In the genomic region with DNA sequence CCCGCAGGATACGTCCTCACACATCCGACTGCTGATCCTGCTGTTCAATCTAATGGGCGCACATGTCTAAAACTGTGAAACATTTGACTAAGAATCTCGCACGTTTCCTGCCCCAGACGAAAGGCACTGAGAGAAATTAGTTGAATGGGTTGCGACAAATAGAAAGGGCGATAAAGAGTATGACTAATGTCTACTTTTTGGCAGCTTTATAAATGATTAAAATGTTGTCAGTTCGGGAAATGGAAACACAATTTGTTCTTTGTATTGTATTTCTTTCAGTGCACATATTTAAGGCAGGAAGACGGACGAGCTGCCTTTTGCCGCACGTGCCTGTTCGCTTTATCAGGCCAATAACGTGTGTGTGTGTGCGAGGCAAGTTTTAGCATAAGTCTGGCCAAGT, we compare ENCODE assay signal across 3 fruit fly cellular contexts.
A peak's percentile ranks its signal among the peaks of the same experiment; 100 is the strongest.
TF ChIP-seq lines count a peak whose summit lies in the region.

No protein-coding gene starts in this region.

- TF ChIP-seq CTCF in whole organism, embryonic (GFP tag; optimal IDR thresholded peaks at IDR 0.05; lab: Kevin White, UChicago) = no peak

TF ChIP-seq in whole organism, embryonic, 481 proteins besides CTCF, POLR2A, EP300 and RAD21 (continues in another document):
- peak; percentile 54 for TF ChIP-seq CG11504 (tag; optimal IDR thresholded peaks at IDR 0.05; lab: Kevin White, UChicago)
- 0 out of 3 replicates have a peak, but pooled peaks have one; percentile 20 for TF ChIP-seq ken (GFP tag; IDR thresholded peaks at IDR 0.05; lab: Robert Waterston, UW)
- peak; percentile 19 for TF ChIP-seq CG30403 (GFP tag; optimal IDR thresholded peaks at IDR 0.05; lab: Kevin White, UChicago)
- no peak for TF ChIP-seq Hand (GFP tag; optimal IDR thresholded peaks at IDR 0.05; lab: Kevin White, UChicago)
- TF ChIP-seq CG16813 (GFP tag; IDR thresholded peaks at IDR 0.05; lab: Robert Waterston, UW; ENCODE audit: partially characterized antibody) = no peak
- TF ChIP-seq Ptx1 (GFP tag; IDR thresholded peaks at IDR 0.05; lab: Robert Waterston, UW) = peak; percentile 28; the same call in 1 of the 2 replicates
- TF ChIP-seq zf30C (GFP tag; optimal IDR thresholded peaks at IDR 0.05; lab: Kevin White, UChicago) = no peak
- peak; percentile 40; the same call in 1 of the 3 replicates for TF ChIP-seq row (GFP tag; IDR thresholded peaks at IDR 0.05; lab: Robert Waterston, UW)
- TF ChIP-seq Antp (GFP tag; optimal IDR thresholded peaks at IDR 0.05; lab: Kevin White, UChicago) = peak; percentile 41
- TF ChIP-seq caup (GFP tag; optimal IDR thresholded peaks at IDR 0.05; lab: Kevin White, UChicago; ENCODE audit: severe bottlenecking) = peak; percentile 23
- TF ChIP-seq scrt (GFP tag; optimal IDR thresholded peaks at IDR 0.05; lab: Kevin White, UChicago) = peak; percentile 8
- peak; percentile 74 for TF ChIP-seq Ets65A (GFP tag; lab: Kevin White, UChicago)
- TF ChIP-seq CG6813 (GFP tag; optimal IDR thresholded peaks at IDR 0.05; lab: Kevin White, UChicago) = peak; percentile 10
- 0 out of 2 replicates have a peak, but pooled peaks have one; percentile 18 for TF ChIP-seq CG17328 (GFP tag; IDR thresholded peaks at IDR 0.05; lab: Robert Waterston, UW)
- 0 out of 2 replicates have a peak, but pooled peaks have one; percentile 18 for TF ChIP-seq sens-2 (GFP tag; IDR thresholded peaks at IDR 0.05; lab: Robert Waterston, UW)
- TF ChIP-seq CG12769 (tag; optimal IDR thresholded peaks at IDR 0.05; lab: Kevin White, UChicago) = peak; percentile 56
- peak; percentile 10 for TF ChIP-seq tin (GFP tag; optimal IDR thresholded peaks at IDR 0.05; lab: Kevin White, UChicago)
- TF ChIP-seq fd96Cb (tag; optimal IDR thresholded peaks at IDR 0.05; lab: Kevin White, UChicago) = peak; percentile 13
- TF ChIP-seq zen (tag; optimal IDR thresholded peaks at IDR 0.05; lab: Kevin White, UChicago) = no peak
- no peak for TF ChIP-seq CG6254 (GFP tag; optimal IDR thresholded peaks at IDR 0.05; lab: Kevin White, UChicago)
- 0 out of 2 replicates have a peak, but pooled peaks have one; percentile 38 for TF ChIP-seq CG14014 (GFP tag; IDR thresholded peaks at IDR 0.05; lab: Robert Waterston, UW)
- peak; percentile 52 for TF ChIP-seq CG7839 (tag; optimal IDR thresholded peaks at IDR 0.05; lab: Kevin White, UChicago)
- TF ChIP-seq her (GFP tag; optimal IDR thresholded peaks at IDR 0.05; lab: Kevin White, UChicago) = no peak
- peak; percentile 34; the same call in 1 of the 2 replicates for TF ChIP-seq HLH3B (GFP tag; IDR thresholded peaks at IDR 0.05; lab: Robert Waterston, UW)
- TF ChIP-seq Xbp1 (GFP tag; optimal IDR thresholded peaks at IDR 0.05; lab: Kevin White, UChicago) = peak; percentile 32
- TF ChIP-seq CG9817 (tag; optimal IDR thresholded peaks at IDR 0.05; lab: Kevin White, UChicago) = peak; percentile 31
- TF ChIP-seq Hmr (GFP tag; optimal IDR thresholded peaks at IDR 0.05; lab: Kevin White, UChicago) = peak; percentile 19

TF ChIP-seq in whole organism, prepupa, 60 proteins besides CTCF, POLR2A, EP300 and RAD21:
- TF ChIP-seq CG3919 (GFP tag; optimal IDR thresholded peaks at IDR 0.05; lab: Kevin White, UChicago) (peak; percentile 2), Hr38 (GFP tag; optimal IDR thresholded peaks at IDR 0.05; lab: Kevin White, UChicago) (no peak), pdm3 (GFP tag; optimal IDR thresholded peaks at IDR 0.05; lab: Kevin White, UChicago) (no peak), eg (GFP tag; IDR thresholded peaks at IDR 0.05; lab: Robert Waterston, UW) (no peak), Blimp-1 (GFP tag; optimal IDR thresholded peaks at IDR 0.05; lab: Kevin White, UChicago) (no peak), Eip78C (GFP tag; lab: Kevin White, UChicago) (peak; percentile 32), CG10631 (GFP tag; optimal IDR thresholded peaks at IDR 0.05; lab: Kevin White, UChicago) (no peak), CG6163 (GFP tag; IDR thresholded peaks at IDR 0.05; lab: Robert Waterston, UW) (peak; percentile 38; the same call in 2 of the 3 replicates), Hr4 (GFP tag; optimal IDR thresholded peaks at IDR 0.05; lab: Kevin White, UChicago) (peak; percentile 1), CG8632 (GFP tag; optimal IDR thresholded peaks at IDR 0.05; lab: Kevin White, UChicago) (no peak), Sox14 (GFP tag; optimal IDR thresholded peaks at IDR 0.05; lab: Kevin White, UChicago) (no peak), fd59A (GFP tag; optimal IDR thresholded peaks at IDR 0.05; lab: Kevin White, UChicago) (no peak), CG31627 (GFP tag; optimal IDR thresholded peaks at IDR 0.05; lab: Kevin White, UChicago) (no peak), salr (GFP tag; optimal IDR thresholded peaks at IDR 0.05; lab: Kevin White, UChicago) (no peak), CG32006 (GFP tag; optimal IDR thresholded peaks at IDR 0.05; lab: Kevin White, UChicago) (peak; percentile 20), CG10669 (GFP tag; optimal IDR thresholded peaks at IDR 0.05; lab: Kevin White, UChicago) (peak; percentile 8)

TF ChIP-seq in whole organism, pupa, 21 proteins besides CTCF, POLR2A, EP300 and RAD21:
- peak; percentile 24 for TF ChIP-seq CG14655 (GFP tag; optimal IDR thresholded peaks at IDR 0.05; lab: Kevin White, UChicago)
- no peak for TF ChIP-seq fd96Ca (GFP tag; IDR thresholded peaks at IDR 0.05; lab: Robert Waterston, UW)
- peak; percentile 16 for TF ChIP-seq CG8159 (tag; optimal IDR thresholded peaks at IDR 0.05; lab: Kevin White, UChicago)
